Worm (Caenorhabditis elegans) whole organism, late embryonic: ENCODE results near the gene F53F4.17.

Experiments used
- C08G9.2 ChIP-seq: sonication (generic microtip); optimal IDR thresholded peaks from 2 replicates; lab custom pipeline; 2016; ENCODE audit warnings: mild to moderate bottlenecking, missing genetic modification characterization, moderate library complexity, missing compliant biosample characterization
- C38D4.7 ChIP-seq: fragments of 200-800 bp; sonication (Bioruptor generic); optimal IDR thresholded peaks from 2 replicates; lab custom pipeline; 2018; ENCODE audit warnings: mild to moderate bottlenecking, missing genetic modification characterization, moderate library complexity, missing compliant biosample characterization
- F13H6.1 ChIP-seq: sonication (generic microtip); optimal IDR thresholded peaks from 2 replicates; lab custom pipeline; 2016; ENCODE audit warnings: missing genetic modification characterization, missing compliant biosample characterization
- ama-1 ChIP-seq: fragments of 150-350 bp; optimal IDR thresholded peaks from 2 replicates; lab custom pipeline; 2014
- ceh-14 ChIP-seq: sonication (generic microtip); optimal IDR thresholded peaks from 2 replicates; lab custom pipeline; 2016; ENCODE audit warnings: missing genotype, missing genetic modification characterization, missing compliant biosample characterization
- ceh-18 ChIP-seq: sonication (generic microtip); optimal IDR thresholded peaks from 2 replicates; lab custom pipeline; 2016; ENCODE audit warnings: missing genetic modification characterization, missing compliant biosample characterization
- ceh-2 ChIP-seq: sonication (generic microtip); optimal IDR thresholded peaks from 2 replicates; lab custom pipeline; 2016; ENCODE audit warnings: missing genotype, missing genetic modification characterization, missing compliant biosample characterization
- ceh-9 ChIP-seq: sonication (generic microtip); optimal IDR thresholded peaks from 2 replicates; lab custom pipeline; 2016; ENCODE audit warnings: mild to moderate bottlenecking, missing genetic modification characterization, inconsistent platforms, missing compliant biosample characterization
- dve-1 ChIP-seq: sonication (generic microtip); optimal IDR thresholded peaks from 2 replicates; lab custom pipeline; 2017; ENCODE audit warnings: antibody characterized with exemption, mild to moderate bottlenecking, missing genetic modification characterization, missing compliant biosample characterization
- elt-4 ChIP-seq: sonication (generic microtip); optimal IDR thresholded peaks from 2 replicates; lab custom pipeline; 2016; ENCODE audit warnings: missing genetic modification characterization, missing compliant biosample characterization
- ets-4 ChIP-seq: sonication (generic microtip); optimal IDR thresholded peaks from 2 replicates; lab custom pipeline; 2016; ENCODE audit warnings: missing genetic modification characterization, missing compliant biosample characterization
- fkh-10 ChIP-seq: fragments of 150-350 bp; optimal IDR thresholded peaks from 2 replicates; lab custom pipeline; 2014; ENCODE audit warnings: missing biosample characterization, missing genetic modification reagents, missing genetic modification characterization
- gmeb-2 ChIP-seq: sonication (generic microtip); optimal IDR thresholded peaks from 2 replicates; lab custom pipeline; 2016; ENCODE audit warnings: missing genetic modification characterization, inconsistent platforms, missing compliant biosample characterization
- hlh-13 ChIP-seq: fragments of 200-800 bp; sonication (Bioruptor generic); optimal IDR thresholded peaks from 2 replicates; lab custom pipeline; 2018; ENCODE audit warnings: mild to moderate bottlenecking, missing genetic modification characterization, missing compliant biosample characterization
- hlh-15 ChIP-seq: sonication (generic microtip); optimal IDR thresholded peaks from 2 replicates; lab custom pipeline; 2016; ENCODE audit warnings: missing genetic modification characterization, missing compliant biosample characterization
- lim-6 ChIP-seq: sonication (generic microtip); optimal IDR thresholded peaks from 2 replicates; lab custom pipeline; 2016; ENCODE audit warnings: missing genetic modification characterization, missing compliant biosample characterization
- madf-2 ChIP-seq: sonication (generic microtip); optimal IDR thresholded peaks from 2 replicates; lab custom pipeline; 2017; ENCODE audit warnings: missing genetic modification characterization, missing compliant biosample characterization
- mec-3 ChIP-seq: sonication (generic microtip); optimal IDR thresholded peaks from 2 replicates; lab custom pipeline; 2016; ENCODE audit warnings: borderline replicate concordance, missing genetic modification characterization, missing compliant biosample characterization
- nfya-1 ChIP-seq: sonication (generic microtip); optimal IDR thresholded peaks from 2 replicates; lab custom pipeline; 2017; ENCODE audit warnings: missing genetic modification characterization, mild to moderate bottlenecking, missing compliant biosample characterization, antibody characterized with exemption, moderate library complexity
- nhr-11 ChIP-seq: fragments of 150-350 bp; optimal IDR thresholded peaks from 2 replicates; lab custom pipeline; 2014; ENCODE audit warnings: missing biosample characterization, missing genetic modification characterization
- nhr-232 ChIP-seq: sonication (generic microtip); optimal IDR thresholded peaks from 2 replicates; lab custom pipeline; 2016; ENCODE audit warnings: missing genetic modification characterization, missing compliant biosample characterization
- pat-9 ChIP-seq: fragments of 200-800 bp; sonication (Bioruptor generic); optimal IDR thresholded peaks from 2 replicates; lab custom pipeline; 2018; ENCODE audit warnings: mild to moderate bottlenecking, missing genetic modification characterization, moderate library complexity, missing compliant biosample characterization
- pqm-1 ChIP-seq: sonication (generic microtip); optimal IDR thresholded peaks from 2 replicates; lab custom pipeline; 2016; ENCODE audit warnings: missing genetic modification characterization, missing compliant biosample characterization
- pros-1 ChIP-seq: fragments of 150-350 bp; optimal IDR thresholded peaks from 2 replicates; lab custom pipeline; 2014; ENCODE audit warnings: missing biosample characterization, missing genetic modification reagents, missing genetic modification characterization
- ref-2 ChIP-seq: sonication (generic microtip); optimal IDR thresholded peaks from 2 replicates; lab custom pipeline; 2016; ENCODE audit warnings: missing genetic modification characterization, missing compliant biosample characterization
- sox-4 ChIP-seq: sonication (generic microtip); optimal IDR thresholded peaks from 2 replicates; lab custom pipeline; 2017; ENCODE audit warnings: mild to moderate bottlenecking, missing genetic modification characterization, inconsistent platforms, missing compliant biosample characterization
- syd-9 ChIP-seq: sonication (generic microtip); optimal IDR thresholded peaks from 2 replicates; lab custom pipeline; 2016; ENCODE audit warnings: mild to moderate bottlenecking, missing genetic modification characterization, moderate library complexity, missing compliant biosample characterization
- tbx-2 ChIP-seq: sonication (generic microtip); optimal IDR thresholded peaks from 2 replicates; lab custom pipeline; 2016; ENCODE audit warnings: missing genetic modification characterization, missing compliant biosample characterization
- tbx-7 ChIP-seq: sonication (generic microtip); optimal IDR thresholded peaks from 2 replicates; lab custom pipeline; 2016; ENCODE audit warnings: missing genotype, missing genetic modification characterization, missing compliant biosample characterization
- ttx-3 ChIP-seq: sonication (generic microtip); optimal IDR thresholded peaks from 2 replicates; lab custom pipeline; 2016; ENCODE audit warnings: missing genetic modification reagents, missing genetic modification characterization, missing compliant biosample characterization
- unc-55 ChIP-seq: sonication (generic microtip); optimal IDR thresholded peaks from 2 replicates; lab custom pipeline; 2017; ENCODE audit warnings: missing biosample characterization, missing genetic modification reagents, missing genetic modification characterization
- unc-86 ChIP-seq: sonication (generic microtip); optimal IDR thresholded peaks from 2 replicates; lab custom pipeline; 2016; ENCODE audit warnings: missing genetic modification characterization, missing compliant biosample characterization
- ztf-16 ChIP-seq: sonication (generic microtip); optimal IDR thresholded peaks from 2 replicates; lab custom pipeline; 2017; ENCODE audit warnings: missing genetic modification characterization, missing compliant biosample characterization

Gene F53F4.17

DNA sequence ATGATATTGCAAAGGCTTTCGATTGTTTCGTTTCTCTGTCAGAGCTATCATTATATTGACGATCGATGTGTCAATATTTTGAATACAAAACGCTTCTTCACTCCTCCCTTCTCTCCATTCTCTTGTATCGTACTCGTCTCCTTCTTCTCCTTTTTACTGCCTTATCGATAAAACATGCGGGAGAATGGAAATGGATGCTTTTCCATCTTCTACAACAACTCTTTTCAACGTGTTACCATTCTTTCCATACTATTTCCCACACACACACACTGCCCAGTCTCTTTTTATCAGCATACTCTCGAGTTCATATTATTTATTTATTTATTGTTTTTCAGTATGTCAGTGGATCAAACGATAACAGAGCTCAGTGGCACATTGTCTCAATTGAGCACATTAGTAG lies 9.4 kb upstream of the F53F4.17 start, which contains the start of gene C50B8.6:
Gene C50B8.6, plus strand, starts transcription at position 336 of the 400 bp plus-strand sequence.
- no peak for TF ChIP-seq sox-4 (tag; lab: Kevin White, UChicago)
- no peak for TF ChIP-seq ttx-3
- TF ChIP-seq, all 69 proteins: peak for 0

DNA sequence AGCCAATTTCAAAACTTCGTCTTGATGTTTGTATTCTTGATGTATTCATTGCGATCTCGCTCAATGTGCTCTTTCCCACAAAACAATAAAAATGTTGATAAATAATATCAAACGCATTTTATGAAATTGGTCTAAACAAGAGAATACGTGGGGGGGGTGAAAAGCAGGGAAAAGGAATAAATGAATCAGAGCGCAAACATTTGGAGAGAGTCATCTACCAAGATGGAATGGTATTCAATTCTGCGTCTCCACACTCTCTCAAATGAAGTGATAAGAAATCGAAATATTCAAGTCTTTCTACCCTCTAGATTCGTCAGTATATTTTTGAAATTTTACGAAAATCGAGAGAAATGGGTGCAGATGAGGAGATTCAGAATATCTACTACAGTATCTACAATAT lies 7.3 kb upstream of the F53F4.17 start, which contains the start of gene C50B8.5:
Gene C50B8.5, plus strand, starts transcription at position 273 of the 400 bp plus-strand sequence.
- no peak for TF ChIP-seq pqm-1 (tag; lab: Kevin White, UChicago)
- peak; percentile 4 for TF ChIP-seq dve-1 (tag; lab: Kevin White, UChicago)
- TF ChIP-seq, all 69 proteins: peak for 1

ce11 chrV:13584484-13584883 lies 3.5 kb upstream of the F53F4.17 start, which contains the start of gene F53F4.1:
Gene F53F4.1 (plus strand): TSS chrV:13584784.
- no peak for TF ChIP-seq ref-2 (tag; lab: Kevin White, UChicago)
- no peak for TF ChIP-seq unc-55 (GFP tag; lab: Kevin White, UChicago)
- TF ChIP-seq ceh-18 = no peak
- TF ChIP-seq, all 69 proteins: peak for 0

DNA sequence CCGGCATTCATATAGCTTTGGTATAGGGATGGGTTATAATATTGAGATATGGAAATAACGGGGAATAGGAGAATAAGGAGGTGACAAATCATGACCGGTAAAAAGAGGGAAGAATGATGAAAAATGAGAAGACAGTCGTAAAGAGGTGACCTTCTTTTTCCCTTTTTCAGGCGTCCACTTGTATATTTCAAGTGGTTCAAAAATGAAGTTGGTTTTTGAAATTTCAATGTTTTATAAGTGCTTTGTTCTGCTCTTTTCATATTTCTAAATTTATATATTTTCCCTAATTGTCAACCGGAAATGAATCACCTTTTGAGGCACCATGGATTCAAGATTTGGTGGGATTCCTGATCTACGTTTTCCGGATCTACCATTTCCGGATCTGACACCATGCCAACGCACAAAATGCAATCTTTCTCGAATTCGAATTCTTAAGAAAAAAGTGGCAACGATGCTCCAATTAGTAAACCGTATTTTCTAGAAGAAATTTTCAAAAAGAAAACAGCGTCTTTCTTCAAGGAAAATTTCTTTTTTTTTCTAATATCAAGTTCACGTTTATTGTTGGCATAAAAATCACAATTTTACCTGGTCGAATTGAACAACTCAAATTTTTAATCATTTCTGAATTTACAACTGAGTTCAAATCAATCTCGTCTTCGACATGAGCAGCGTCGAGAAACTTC lies 1.6 kb downstream of the F53F4.17 start, which contains the start of the genes F53F4.2 and F53F4.18:
Gene F53F4.2, minus strand, starts transcription at position 101 of the 683 bp plus-strand sequence.
Gene F53F4.18, plus strand, starts transcription at position 633 of the 683 bp plus-strand sequence.
- TF ChIP-seq ets-4 = no peak
- no peak for TF ChIP-seq pat-9 (tag; lab: Kevin White, UChicago)

- TF ChIP-seq unc-86 (tag; lab: Kevin White, UChicago) = no peak
- no peak for TF ChIP-seq nhr-232
Observed at ce11 chrV:13591504-13592174, 3.6 kb downstream of the F53F4.17 start, which contains the start of gene tbcb-1. Gene tbcb-1 (plus strand): TSS chrV:13592124.

- no peak for TF ChIP-seq C08G9.2
Observed at ce11 chrV:13593083-13593482, 5.1 kb downstream of the F53F4.17 start, which contains the start of gene F53F4.4. Gene F53F4.4 (plus strand): TSS chrV:13593383.

- no peak for TF ChIP-seq ceh-2 (tag; lab: Kevin White, UChicago)
- no peak for TF ChIP-seq lim-6 (tag; lab: Kevin White, UChicago)
- TF ChIP-seq madf-2 (tag; lab: Kevin White, UChicago) = no peak
- TF ChIP-seq elt-4 (tag; lab: Kevin White, UChicago) = no peak
- no peak for TF ChIP-seq gmeb-2 (tag; lab: Kevin White, UChicago)
- no peak for TF ChIP-seq tbx-7 (tag; lab: Kevin White, UChicago)
- no peak for TF ChIP-seq pros-1 (tag; lab: Kevin White, UChicago)
- TF ChIP-seq tbx-2 (tag; lab: Kevin White, UChicago) = no peak
- TF ChIP-seq fkh-10 (GFP tag; lab: Kevin White, UChicago) = no peak
- no peak for TF ChIP-seq mec-3 (tag; lab: Kevin White, UChicago)
Observed at ce11 chrV:13598370-13598769, 10.4 kb downstream of the F53F4.17 start.

- TF ChIP-seq hlh-15 (tag; lab: Kevin White, UChicago) (no peak), pros-1 (tag; lab: Kevin White, UChicago) (no peak), ceh-18 (no peak), hlh-13 (GFP tag; lab: Kevin White, UChicago) (no peak), gmeb-2 (tag; lab: Kevin White, UChicago) (no peak), nhr-11 (tag; lab: Kevin White, UChicago) (no peak), syd-9 (tag; lab: Kevin White, UChicago) (no peak), ama-1 (no peak), ztf-16 (tag; lab: Kevin White, UChicago) (no peak), F13H6.1 (no peak), nfya-1 (tag; lab: Kevin White, UChicago) (no peak), ceh-9 (tag; lab: Kevin White, UChicago) (no peak), nhr-232 (no peak), C38D4.7 (no peak), ceh-14 (tag; lab: Kevin White, UChicago) (no peak)
Observed at ce11 chrV:13600882-13601281, 12.9 kb downstream of the F53F4.17 start, which contains the start of gene rdy-2. Gene rdy-2 (minus strand): TSS chrV:13600982.
